Worm (Caenorhabditis elegans): ENCODE results near the gene ZK662.6.
A peak's percentile ranks its signal among the peaks of the same experiment; 100 is the strongest.

ZK662.6 gene

DNA sequence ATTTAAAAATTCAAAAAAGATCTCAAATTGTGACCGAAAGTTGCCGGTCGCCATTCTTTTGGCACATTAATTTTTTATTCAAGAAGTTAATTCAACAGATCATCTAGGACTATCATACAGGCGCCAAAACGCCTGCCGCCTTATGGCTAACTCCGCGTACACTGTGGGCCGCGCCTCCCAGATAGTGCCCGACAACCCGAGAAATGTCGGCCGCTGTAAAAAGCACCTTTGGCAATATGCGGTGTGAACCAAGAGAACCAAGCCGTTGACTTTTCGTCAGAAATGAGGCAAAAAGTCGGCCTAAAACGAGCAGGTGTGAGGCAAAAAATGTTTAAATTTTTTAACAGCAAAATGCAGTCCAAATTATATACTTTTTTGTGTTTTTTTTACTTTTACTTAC lies 40.8 kb downstream of the ZK662.6 start:
- TF ChIP-seq nhr-21 (tag; optimal IDR thresholded peaks at IDR 0.05) = no peak
- peak; percentile 43 for TF ChIP-seq snpc-4 (tag; optimal IDR thresholded peaks at IDR 0.05)

ce11 chrX:15766147-15766546 lies 47.7 kb downstream of the ZK662.6 start, which contains the start of gene bus-17:
TSS of gene bus-17 (minus strand) at chrX:15766354.
- no peak for TF ChIP-seq aly-2 (tag; optimal IDR thresholded peaks at IDR 0.05)
- no peak for TF ChIP-seq crh-2 (tag; optimal IDR thresholded peaks at IDR 0.05)
- no peak for TF ChIP-seq ceh-82 (tag; optimal IDR thresholded peaks at IDR 0.05)
- TF ChIP-seq nhr-77 (tag; optimal IDR thresholded peaks at IDR 0.05) = no peak
- TF ChIP-seq unc-55 (GFP tag; optimal IDR thresholded peaks at IDR 0.05) = no peak
- TF ChIP-seq nhr-237 (tag; optimal IDR thresholded peaks at IDR 0.05) = no peak
- TF ChIP-seq nhr-21 (tag; optimal IDR thresholded peaks at IDR 0.05) = no peak
- no peak for TF ChIP-seq ztf-1 (GFP tag; conservative IDR thresholded peaks at IDR 0.05)
- no peak for TF ChIP-seq blmp-1 (tag; optimal IDR thresholded peaks at IDR 0.05; ENCODE audit: insufficient read depth)
- TF ChIP-seq sem-4 (tag; optimal IDR thresholded peaks at IDR 0.05) = no peak
- no peak for TF ChIP-seq mdl-1 (tag; optimal IDR thresholded peaks at IDR 0.05)
- TF ChIP-seq lsy-2 (tag; optimal IDR thresholded peaks at IDR 0.05) = no peak
- no peak for TF ChIP-seq ztf-4 (tag; optimal IDR thresholded peaks at IDR 0.05)
- no peak for TF ChIP-seq zag-1 (tag; optimal IDR thresholded peaks at IDR 0.05)
- no peak for TF ChIP-seq ZK546.5 (tag; optimal IDR thresholded peaks at IDR 0.05)
- no peak for TF ChIP-seq dmd-4 (tag; optimal IDR thresholded peaks at IDR 0.05)
- no peak for TF ChIP-seq unc-39 (tag; optimal IDR thresholded peaks at IDR 0.05)
- TF ChIP-seq nhr-23 (tag; optimal IDR thresholded peaks at IDR 0.05) = no peak
- TF ChIP-seq nhr-6 (tag; optimal IDR thresholded peaks at IDR 0.05) = no peak

ce11 chrX:15766861-15767260 lies 48.4 kb downstream of the ZK662.6 start:
- TF ChIP-seq blmp-1 (tag; optimal IDR thresholded peaks at IDR 0.05; ENCODE audit: insufficient read depth) (no peak), nhr-11 (tag; optimal IDR thresholded peaks at IDR 0.05) (no peak), nhr-6 (tag; optimal IDR thresholded peaks at IDR 0.05) (no peak), ZK546.5 (tag; optimal IDR thresholded peaks at IDR 0.05) (no peak), Y55F3AM.14 (GFP tag; optimal IDR thresholded peaks at IDR 0.05) (no peak), nhr-10 (tag; optimal IDR thresholded peaks at IDR 0.05) (no peak), skn-1 (tag; optimal IDR thresholded peaks at IDR 0.05) (no peak), elt-1 (tag; optimal IDR thresholded peaks at IDR 0.05) (no peak), nhr-77 (tag; optimal IDR thresholded peaks at IDR 0.05) (no peak), ztf-11 (tag; optimal IDR thresholded peaks at IDR 0.05) (no peak), nhr-23 (tag; optimal IDR thresholded peaks at IDR 0.05) (no peak), ztf-1 (GFP tag; conservative IDR thresholded peaks at IDR 0.05) (no peak), elt-3 (tag; optimal IDR thresholded peaks at IDR 0.05) (no peak), mab-5 (tag; optimal IDR thresholded peaks at IDR 0.05) (no peak), ceh-16 (tag; optimal IDR thresholded peaks at IDR 0.05) (no peak)

DNA sequence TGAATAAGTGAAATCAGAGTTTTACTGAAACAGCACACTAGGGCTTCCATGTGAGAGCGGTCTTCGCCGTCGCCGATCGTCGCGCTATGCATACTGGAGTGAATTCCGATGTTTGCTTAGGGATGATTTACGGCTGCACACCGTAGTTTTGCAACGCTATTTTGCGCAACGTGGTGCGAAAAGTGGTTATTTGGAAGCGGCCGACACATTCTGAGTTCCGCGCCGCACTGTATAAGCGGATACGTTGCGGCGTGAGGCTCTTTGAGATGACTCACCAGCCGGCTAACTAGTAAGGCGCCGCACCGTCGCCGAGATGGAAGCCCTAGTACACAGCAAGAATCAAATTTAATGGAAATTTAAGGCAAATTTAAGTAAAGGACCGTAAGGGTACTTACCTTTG lies 50.1 kb downstream of the ZK662.6 start:
- TF ChIP-seq alr-1 (tag; optimal IDR thresholded peaks at IDR 0.05) (no peak), lin-13 (GFP tag; optimal IDR thresholded peaks at IDR 0.05) (no peak), nhr-23 (tag; optimal IDR thresholded peaks at IDR 0.05) (no peak), ceh-16 (tag; optimal IDR thresholded peaks at IDR 0.05) (no peak), elt-3 (tag; optimal IDR thresholded peaks at IDR 0.05) (no peak), nhr-10 (tag; optimal IDR thresholded peaks at IDR 0.05) (no peak), gmeb-1 (tag; optimal IDR thresholded peaks at IDR 0.05) (no peak), ztf-11 (tag; optimal IDR thresholded peaks at IDR 0.05) (no peak), zag-1 (tag; optimal IDR thresholded peaks at IDR 0.05) (no peak), egl-27 (tag; optimal IDR thresholded peaks at IDR 0.05) (no peak), lsy-2 (tag; optimal IDR thresholded peaks at IDR 0.05) (no peak), lin-11 (tag; optimal IDR thresholded peaks at IDR 0.05) (no peak), sma-9 (GFP tag; optimal IDR thresholded peaks at IDR 0.05) (no peak), sma-9 (tag; optimal IDR thresholded peaks at IDR 0.05) (no peak), mbf-1 (tag; optimal IDR thresholded peaks at IDR 0.05) (no peak)
